Worm (Caenorhabditis elegans) whole organism, late embryonic: Measurements from ENCODE around the gene nlp-35.

Source experiments
- C08G9.2 ChIP-seq: sonication (generic microtip); optimal IDR thresholded peaks from 2 replicates; lab custom pipeline; 2016; ENCODE audit warnings: mild to moderate bottlenecking, missing genetic modification characterization, moderate library complexity, missing compliant biosample characterization
- C38D4.7 ChIP-seq: fragments of 200-800 bp; sonication (Bioruptor generic); optimal IDR thresholded peaks from 2 replicates; lab custom pipeline; 2018; ENCODE audit warnings: mild to moderate bottlenecking, missing genetic modification characterization, moderate library complexity, missing compliant biosample characterization
- F13H6.1 ChIP-seq: sonication (generic microtip); optimal IDR thresholded peaks from 2 replicates; lab custom pipeline; 2016; ENCODE audit warnings: missing genetic modification characterization, missing compliant biosample characterization
- K02D7.2 ChIP-seq: sonication (generic microtip); optimal IDR thresholded peaks from 2 replicates; lab custom pipeline; 2017; ENCODE audit warnings: mild to moderate bottlenecking, missing genetic modification characterization, missing compliant biosample characterization
- T23F11.4 ChIP-seq: fragments of 200-800 bp; sonication (Bioruptor generic); optimal IDR thresholded peaks from 2 replicates; lab custom pipeline; 2018; ENCODE audit warnings: mild to moderate bottlenecking, missing genetic modification characterization, missing compliant biosample characterization
- ahr-1 ChIP-seq: sonication (generic microtip); optimal IDR thresholded peaks from 2 replicates; lab custom pipeline; 2016; ENCODE audit warnings: missing genetic modification characterization, missing compliant biosample characterization
- ceh-18 ChIP-seq: sonication (generic microtip); optimal IDR thresholded peaks from 2 replicates; lab custom pipeline; 2016; ENCODE audit warnings: missing genetic modification characterization, missing compliant biosample characterization
- ceh-30 ChIP-seq: fragments of 150-350 bp; optimal IDR thresholded peaks from 2 replicates; lab custom pipeline; 2014; ENCODE audit warnings: missing biosample characterization, missing genetic modification characterization
- ceh-6 ChIP-seq: fragments of 200-800 bp; sonication (Bioruptor generic); optimal IDR thresholded peaks from 2 replicates; lab custom pipeline; 2018; ENCODE audit warnings: mild to moderate bottlenecking, missing genetic modification characterization, missing compliant biosample characterization
- che-1 ChIP-seq: sonication (generic microtip); optimal IDR thresholded peaks from 2 replicates; lab custom pipeline; 2016; ENCODE audit warnings: mild to moderate bottlenecking, missing genetic modification characterization, missing compliant biosample characterization
- elt-2 ChIP-seq: sonication (generic microtip); optimal IDR thresholded peaks from 2 replicates; lab custom pipeline; 2016; ENCODE audit warnings: missing genetic modification reagents, missing genetic modification characterization, missing compliant biosample characterization
- elt-4 ChIP-seq: sonication (generic microtip); optimal IDR thresholded peaks from 2 replicates; lab custom pipeline; 2016; ENCODE audit warnings: missing genetic modification characterization, missing compliant biosample characterization
- ets-4 ChIP-seq: sonication (generic microtip); optimal IDR thresholded peaks from 2 replicates; lab custom pipeline; 2016; ENCODE audit warnings: missing genetic modification characterization, missing compliant biosample characterization
- eyg-1 ChIP-seq: sonication (generic microtip); optimal IDR thresholded peaks from 2 replicates; lab custom pipeline; 2016; ENCODE audit warnings: missing genotype, missing genetic modification characterization, missing compliant biosample characterization
- fkh-6 ChIP-seq: sonication (generic microtip); optimal IDR thresholded peaks from 2 replicates; lab custom pipeline; 2016; ENCODE audit warnings: missing genetic modification characterization, missing compliant biosample characterization
- hlh-30 ChIP-seq: sonication (generic microtip); optimal IDR thresholded peaks from 2 replicates; lab custom pipeline; 2017; ENCODE audit warnings: antibody characterized with exemption, missing genetic modification characterization, missing compliant biosample characterization; ENCODE audit not compliant: insufficient read depth
- hlh-8 ChIP-seq: sonication (generic microtip); optimal IDR thresholded peaks from 2 replicates; lab custom pipeline; 2016; ENCODE audit warnings: missing genotype, missing genetic modification characterization, missing compliant biosample characterization
- lim-6 ChIP-seq: sonication (generic microtip); optimal IDR thresholded peaks from 2 replicates; lab custom pipeline; 2016; ENCODE audit warnings: missing genetic modification characterization, missing compliant biosample characterization
- madf-2 ChIP-seq: sonication (generic microtip); optimal IDR thresholded peaks from 2 replicates; lab custom pipeline; 2017; ENCODE audit warnings: missing genetic modification characterization, missing compliant biosample characterization
- nfya-1 ChIP-seq: sonication (generic microtip); optimal IDR thresholded peaks from 2 replicates; lab custom pipeline; 2017; ENCODE audit warnings: missing genetic modification characterization, mild to moderate bottlenecking, missing compliant biosample characterization, antibody characterized with exemption, moderate library complexity
- nhr-11 ChIP-seq: fragments of 150-350 bp; optimal IDR thresholded peaks from 2 replicates; lab custom pipeline; 2014; ENCODE audit warnings: missing biosample characterization, missing genetic modification characterization
- nhr-232 ChIP-seq: sonication (generic microtip); optimal IDR thresholded peaks from 2 replicates; lab custom pipeline; 2016; ENCODE audit warnings: missing genetic modification characterization, missing compliant biosample characterization
- npax-4 ChIP-seq: sonication (generic microtip); optimal IDR thresholded peaks from 2 replicates; lab custom pipeline; 2016; ENCODE audit warnings: missing genetic modification characterization, missing compliant biosample characterization
- pat-9 ChIP-seq: fragments of 200-800 bp; sonication (Bioruptor generic); optimal IDR thresholded peaks from 2 replicates; lab custom pipeline; 2018; ENCODE audit warnings: mild to moderate bottlenecking, missing genetic modification characterization, moderate library complexity, missing compliant biosample characterization
- pax-1 ChIP-seq: fragments of 150-350 bp; optimal IDR thresholded peaks from 2 replicates; lab custom pipeline; 2014; ENCODE audit warnings: missing biosample characterization, missing genetic modification characterization
- pqm-1 ChIP-seq: sonication (generic microtip); optimal IDR thresholded peaks from 2 replicates; lab custom pipeline; 2016; ENCODE audit warnings: missing genetic modification characterization, missing compliant biosample characterization
- sdc-2 ChIP-seq: sonication (generic microtip); optimal IDR thresholded peaks from 2 replicates; lab custom pipeline; 2016; ENCODE audit warnings: missing genotype, missing genetic modification characterization, missing compliant biosample characterization
- sox-4 ChIP-seq: sonication (generic microtip); optimal IDR thresholded peaks from 2 replicates; lab custom pipeline; 2017; ENCODE audit warnings: mild to moderate bottlenecking, missing genetic modification characterization, inconsistent platforms, missing compliant biosample characterization
- tbx-7 ChIP-seq: sonication (generic microtip); optimal IDR thresholded peaks from 2 replicates; lab custom pipeline; 2016; ENCODE audit warnings: missing genotype, missing genetic modification characterization, missing compliant biosample characterization
- unc-3 ChIP-seq, 2 experiments: fragments of 200-800 bp in 1 of 2; sonication (Bioruptor generic) in 1 of 2; sonication (generic microtip) in 1 of 2; conservative IDR thresholded peaks in 1 of 2; optimal IDR thresholded peaks in 1 of 2; 2 replicates each; pipeline versions ENCODE4 v1.3.6 to Lab custom; 2016 to 2022; ENCODE audit warnings: missing compliant biosample characterization in 2 of 2, missing genetic modification characterization in 2 of 2, missing genetic modification reagents in 1 of 2
- unc-42 ChIP-seq: sonication (generic microtip); optimal IDR thresholded peaks from 2 replicates; lab custom pipeline; 2016; ENCODE audit warnings: missing genotype, missing genetic modification characterization, missing compliant biosample characterization
- unc-55 ChIP-seq: sonication (generic microtip); optimal IDR thresholded peaks from 2 replicates; lab custom pipeline; 2017; ENCODE audit warnings: missing biosample characterization, missing genetic modification reagents, missing genetic modification characterization
- unc-86 ChIP-seq: sonication (generic microtip); optimal IDR thresholded peaks from 2 replicates; lab custom pipeline; 2016; ENCODE audit warnings: missing genetic modification characterization, missing compliant biosample characterization

The nlp-35 gene

DNA sequence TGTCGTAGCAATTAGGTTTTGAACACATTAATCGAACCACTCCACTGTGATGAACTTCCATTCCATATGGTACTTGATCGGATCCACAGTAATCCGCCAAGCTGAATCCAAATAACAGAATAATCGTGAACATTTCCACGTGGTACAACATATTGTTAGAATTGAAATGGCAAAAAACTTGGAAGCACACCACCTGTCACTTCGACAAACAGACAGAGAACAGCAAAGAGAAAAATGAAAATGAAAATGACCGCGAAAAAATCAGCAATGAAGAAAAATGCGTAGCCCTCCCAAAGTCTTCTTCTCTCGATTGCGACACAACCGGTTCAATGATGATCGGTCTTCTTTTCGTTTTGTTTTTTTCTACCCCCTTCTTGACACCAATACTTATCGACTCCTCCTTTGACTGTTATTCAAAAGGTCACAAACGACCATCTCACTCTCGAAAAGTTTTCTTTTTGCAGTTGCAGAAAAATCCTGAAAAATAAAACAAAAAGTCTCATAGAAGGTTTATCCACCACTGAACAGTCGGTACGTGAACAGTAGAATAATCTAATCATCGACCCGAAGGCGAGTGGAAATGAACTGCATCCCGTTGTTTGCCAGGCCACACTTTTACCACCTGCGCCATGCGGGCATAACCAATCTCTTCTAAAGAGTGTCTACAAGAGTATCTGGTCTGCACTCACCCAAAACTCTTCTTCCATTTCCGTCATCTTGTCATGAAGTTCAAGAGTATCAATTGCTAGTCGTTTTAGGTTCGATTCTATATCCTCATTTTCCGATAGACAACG, 41.4 kb downstream of the nlp-35 start, which contains the start of gene wrt-3 (continued):
- TF ChIP-seq K02D7.2 (tag; lab: Kevin White, UChicago) (peak; percentile 94), unc-86 (tag; lab: Kevin White, UChicago) (peak; percentile 92), sox-4 (peak; percentile 94), C08G9.2 (tag; lab: Kevin White, UChicago) (peak; percentile 87), npax-4 (tag; lab: Kevin White, UChicago) (peak; percentile 91), ceh-18 (tag; lab: Kevin White, UChicago) (peak; percentile 82), ahr-1 (peak; percentile 92), fkh-6 (tag; lab: Kevin White, UChicago) (peak; percentile 94), pqm-1 (tag; lab: Kevin White, UChicago) (no peak), C38D4.7 (peak; percentile 93), eyg-1 (tag; lab: Kevin White, UChicago) (peak; percentile 86), nhr-11 (tag; lab: Kevin White, UChicago) (no peak), sdc-2 (tag; lab: Kevin White, UChicago) (peak; percentile 87), elt-4 (peak; percentile 80), lim-6 (tag; lab: Kevin White, UChicago) (peak; percentile 83), nfya-1 (peak; percentile 50), madf-2 (tag; lab: Kevin White, UChicago) (peak; percentile 88), tbx-7 (tag; lab: Kevin White, UChicago) (peak; percentile 57), nhr-232 (peak; percentile 87), hlh-30 (tag; lab: Kevin White, UChicago) (peak; percentile 14), ceh-30 (peak; percentile 19), che-1 (tag; lab: Kevin White, UChicago) (peak; percentile 95), unc-42 (tag; lab: Kevin White, UChicago) (peak; percentile 43), elt-2 (tag; lab: Kevin White, UChicago) (peak; percentile 97), ets-4 (peak; percentile 59), ceh-6 (GFP tag; lab: Kevin White, UChicago) (peak; percentile 97), pax-1 (tag; lab: Kevin White, UChicago) (no peak)

DNA sequence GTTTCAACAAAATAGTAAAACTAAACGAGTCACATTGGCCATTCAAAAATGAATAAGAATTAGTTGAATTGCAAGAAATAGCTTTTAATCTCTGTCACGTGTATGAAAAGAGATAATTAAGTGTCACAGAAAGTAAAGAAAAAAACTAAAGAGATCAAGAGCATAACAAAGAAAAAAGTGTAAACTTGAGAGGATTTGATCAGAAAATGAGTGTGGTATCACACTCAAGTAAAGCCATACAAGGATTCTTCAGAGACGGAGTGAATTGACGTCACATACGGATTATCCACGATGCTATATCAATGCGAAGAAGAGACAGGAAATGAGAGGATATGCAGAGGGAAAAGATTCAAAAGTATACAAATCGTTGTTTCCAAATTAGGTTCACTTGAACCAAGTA, 49.4 kb downstream of the nlp-35 start:
- TF ChIP-seq F13H6.1 (tag; lab: Kevin White, UChicago) = no peak
- no peak for TF ChIP-seq unc-55 (GFP tag; lab: Kevin White, UChicago)
- TF ChIP-seq pat-9 (tag; lab: Kevin White, UChicago) = no peak
- TF ChIP-seq unc-3 (GFP tag; conservative IDR thresholded peaks at IDR 0.05; lab: Robert Waterston, UW) = no peak
- no peak for TF ChIP-seq unc-3 (tag; optimal IDR thresholded peaks at IDR 0.05; lab: Kevin White, UChicago)
- no peak for TF ChIP-seq T23F11.4
- no peak for TF ChIP-seq hlh-8 (tag; lab: Kevin White, UChicago)
- no peak for TF ChIP-seq madf-2 (tag; lab: Kevin White, UChicago)
- TF ChIP-seq, all 69 proteins: peak for 0
